Worm (Caenorhabditis elegans): ENCODE data around the gene pyt-1.

DNA sequence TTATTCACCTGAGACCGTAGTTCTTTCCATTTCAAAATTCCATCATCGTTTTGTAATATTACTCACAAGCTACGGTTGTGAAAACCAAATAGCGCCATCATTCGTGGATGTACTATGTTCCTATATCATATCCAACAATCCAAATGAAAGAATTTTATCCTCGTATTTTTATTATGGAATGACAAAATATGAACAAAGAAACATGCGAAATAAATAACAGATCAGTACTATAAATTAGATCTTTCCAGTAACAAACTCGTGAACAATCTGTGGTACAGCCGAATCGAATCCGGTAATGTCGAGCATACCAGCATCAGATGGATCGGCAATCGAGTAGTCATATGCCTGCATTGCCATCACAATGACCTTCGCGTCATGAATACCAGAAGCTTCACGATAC lies 23.6 kb upstream of the pyt-1 start:
- TF ChIP-seq hmg-4 (GFP tag; optimal IDR thresholded peaks at IDR 0.05), result no peak
- TF ChIP-seq ceh-36 (tag; optimal IDR thresholded peaks at IDR 0.05), result no peak
- no peak for TF ChIP-seq tbx-37 (GFP tag; conservative IDR thresholded peaks at IDR 0.05)
- TF ChIP-seq B0310.2 (tag; optimal IDR thresholded peaks at IDR 0.05), result no peak
- TF ChIP-seq ama-1 (optimal IDR thresholded peaks at IDR 0.05), result no peak
- no peak for TF ChIP-seq scrt-1 (GFP tag; IDR thresholded peaks at IDR 0.05)

Measured in whole organism, early embryonic.